Fruit fly (Drosophila melanogaster): Measurements from ENCODE around the gene CG5280.

The CG5280 gene

DNA sequence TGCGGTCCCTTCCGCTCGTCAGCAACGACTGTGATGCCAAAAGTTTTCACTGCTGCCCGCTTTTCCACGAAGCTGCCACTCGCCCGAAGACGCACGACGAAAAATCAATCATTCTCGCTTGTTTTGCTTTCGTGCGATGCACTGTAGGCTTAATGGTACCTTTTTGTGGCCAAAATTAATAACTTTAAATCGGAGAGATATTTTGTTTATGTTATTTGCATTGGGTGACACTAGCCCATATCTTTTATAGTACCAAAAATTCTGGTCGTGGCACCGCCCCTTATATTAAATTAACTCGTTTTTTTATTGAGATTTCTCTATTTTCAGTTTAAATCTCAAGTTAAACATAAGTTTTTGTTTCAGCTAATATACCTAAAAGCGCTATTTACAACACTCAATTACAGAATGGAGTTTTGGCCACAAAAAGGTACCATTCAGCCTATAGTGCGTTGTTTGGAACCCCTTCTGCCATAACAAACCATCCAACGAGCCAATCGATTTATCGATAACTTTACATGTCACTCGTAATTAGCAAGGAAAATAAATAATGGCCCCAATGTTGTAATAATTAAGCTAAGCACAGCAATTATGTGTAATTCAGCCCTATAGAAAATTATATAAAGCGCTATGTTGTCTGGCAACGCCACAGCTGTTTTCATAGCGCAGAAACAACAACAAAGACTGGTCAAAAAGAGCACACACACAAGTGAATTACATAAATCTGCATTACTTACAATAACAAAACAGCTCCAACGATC, 36.6 kb downstream of the CG5280 start (continued):
- TF ChIP-seq Stat92E (GFP tag; optimal IDR thresholded peaks at IDR 0.05) (peak in 1 of 3 experiments; percentile 36), CoRest (tag; optimal IDR thresholded peaks at IDR 0.05) (peak; percentile 82), bsh (GFP tag; optimal IDR thresholded peaks at IDR 0.05) (peak; percentile 64), Jarid2 (GFP tag; optimal IDR thresholded peaks at IDR 0.05) (peak; percentile 66), CrebB (tag; optimal IDR thresholded peaks at IDR 0.05) (peak; percentile 55), zen2 (GFP tag; IDR thresholded peaks at IDR 0.05; ENCODE audit: partially characterized antibody) (no peak), CG8281 (tag; optimal IDR thresholded peaks at IDR 0.05) (peak; percentile 42), CG10366 (GFP tag; IDR thresholded peaks at IDR 0.05) (no peak), CG11723 (GFP tag; optimal IDR thresholded peaks at IDR 0.05) (peak; percentile 49), wdn (GFP tag; IDR thresholded peaks at IDR 0.05) (no peak), ind (GFP tag; optimal IDR thresholded peaks at IDR 0.05) (peak; percentile 13), usp (GFP tag; optimal IDR thresholded peaks at IDR 0.05) (no peak), Vsx1 (GFP tag; optimal IDR thresholded peaks at IDR 0.05) (peak; percentile 80), Atf6 (GFP tag; IDR thresholded peaks at IDR 0.05) (0 out of 2 replicates have a peak, but pooled peaks have one; percentile 17), ap (GFP tag; IDR thresholded peaks at IDR 0.05) (no peak), E2f2 (GFP tag; IDR thresholded peaks at IDR 0.05) (peak; percentile 32; the same call in 1 of the 2 replicates), tio (GFP tag; optimal IDR thresholded peaks at IDR 0.05) (peak; percentile 31), CG4360 (GFP tag; IDR thresholded peaks at IDR 0.05) (0 out of 2 replicates have a peak, but pooled peaks have one; percentile 4), Ssrp (tag; optimal IDR thresholded peaks at IDR 0.05) (peak; percentile 60), luna (GFP tag; optimal IDR thresholded peaks at IDR 0.05) (no peak), phol (tag; optimal IDR thresholded peaks at IDR 0.05) (peak; percentile 73), HLH4C (GFP tag; IDR thresholded peaks at IDR 0.05; ENCODE audit: partially characterized antibody) (peak; percentile 45), HLHmδ (GFP tag; optimal IDR thresholded peaks at IDR 0.05) (no peak), Sox102F (GFP tag; optimal IDR thresholded peaks at IDR 0.05) (peak; percentile 62), NK7.1 (GFP tag; optimal IDR thresholded peaks at IDR 0.05) (no peak), slbo (GFP tag; IDR thresholded peaks at IDR 0.05) (peak; percentile 25), ci (GFP tag; IDR thresholded peaks at IDR 0.05) (peak; percentile 82), C15 (GFP tag; IDR thresholded peaks at IDR 0.05) (no peak), TFAM (GFP tag; optimal IDR thresholded peaks at IDR 0.05) (no peak), kni (GFP tag; optimal IDR thresholded peaks at IDR 0.05) (no peak), Ets97D (GFP tag; optimal IDR thresholded peaks at IDR 0.05) (no peak), Elba2 (GFP tag; optimal IDR thresholded peaks at IDR 0.05) (no peak), zf30C (GFP tag; optimal IDR thresholded peaks at IDR 0.05) (no peak), mam (GFP tag; optimal IDR thresholded peaks at IDR 0.05) (no peak), CG2202 (tag; optimal IDR thresholded peaks at IDR 0.05) (peak; percentile 9), CG7987 (GFP tag; optimal IDR thresholded peaks at IDR 0.05) (peak; percentile 11), gem (tag; optimal IDR thresholded peaks at IDR 0.05) (peak; percentile 84), grn (GFP tag; optimal IDR thresholded peaks at IDR 0.05) (no peak), CG2120 (GFP tag; optimal IDR thresholded peaks at IDR 0.05) (peak; percentile 70), CG6254 (GFP tag; optimal IDR thresholded peaks at IDR 0.05) (no peak), CG31388 (GFP tag; optimal IDR thresholded peaks at IDR 0.05) (no peak), lbe (GFP tag; optimal IDR thresholded peaks at IDR 0.05) (no peak), dm (GFP tag; optimal IDR thresholded peaks at IDR 0.05) (no peak), pfk (GFP tag; optimal IDR thresholded peaks at IDR 0.05) (peak; percentile 11), CG7357 (GFP tag; IDR thresholded peaks at IDR 0.05) (peak; percentile 33; the same call in 1 of the 3 replicates), CG9215 (GFP tag; IDR thresholded peaks at IDR 0.05) (no peak), CG7963 (GFP tag; IDR thresholded peaks at IDR 0.05; ENCODE audit: partially characterized antibody) (no peak), Deaf1 (tag; optimal IDR thresholded peaks at IDR 0.05) (peak; percentile 99), repo (GFP tag; optimal IDR thresholded peaks at IDR 0.05) (no peak)
